Worm (Caenorhabditis elegans) whole organism, L4/young adult: Measurements from ENCODE around the gene F58H1.3.

Experiments
- W03F9.2 ChIP-seq: fragments of 150-350 bp; optimal IDR thresholded peaks from 2 replicates; lab custom pipeline; 2014; ENCODE audit warnings: missing biosample characterization, missing genetic modification characterization
- dao-5 ChIP-seq: sonication (generic microtip); optimal IDR thresholded peaks from 2 replicates; lab custom pipeline; 2016; ENCODE audit warnings: missing genotype, missing genetic modification characterization, moderate library complexity, missing compliant biosample characterization

ce11 chrV:11945429-11945828 is 11.7 kb downstream of the F58H1.3 start:
- TF ChIP-seq dao-5 (no peak), W03F9.2 (no peak)
